Fruit fly (Drosophila melanogaster) whole organism, embryonic: ENCODE results near the gene CG17032.

Experiments
- Asciz ChIP-seq: fragments of 200-800 bp; sonication (Bioruptor generic); optimal IDR thresholded peaks from 2 replicates; lab custom pipeline; 2017; ENCODE audit warnings: missing biosample characterization, mild to moderate bottlenecking, missing genetic modification characterization, missing genetic modification reagents
- B-H1 ChIP-seq: fragments of 200-800 bp; sonication (Bioruptor generic); IDR thresholded peaks from 3 replicates; pipeline ENCODE4 v1.3.6; 2022; ENCODE audit warnings: missing biosample characterization, missing genetic modification characterization
- CG11504 ChIP-seq: fragments of 200-800 bp; sonication (Bioruptor generic); optimal IDR thresholded peaks from 3 replicates; lab custom pipeline; 2019; ENCODE audit warnings: missing biosample characterization, mild to moderate bottlenecking, missing genetic modification characterization, moderate library complexity
- CG11696 ChIP-seq: fragments of 200-800 bp; sonication (Bioruptor generic); IDR thresholded peaks from 2 replicates; pipeline ENCODE4 v1.3.6; 2022; ENCODE audit warnings: missing biosample characterization, missing genetic modification characterization
- CG11723 ChIP-seq: fragments of 200-800 bp; sonication (Bioruptor generic); optimal IDR thresholded peaks from 2 replicates; lab custom pipeline; 2017; ENCODE audit warnings: missing biosample characterization, mild to moderate bottlenecking, missing genetic modification characterization
- CG13287 ChIP-seq: fragments of 200-800 bp; sonication (Bioruptor generic); IDR thresholded peaks from 2 replicates; pipeline ENCODE4 v1.3.6; 2022; ENCODE audit warnings: missing biosample characterization, missing genetic modification characterization; ENCODE audit not compliant: partially characterized antibody
- CG1529 ChIP-seq: fragments of 200-800 bp; sonication (Bioruptor generic); optimal IDR thresholded peaks from 3 replicates; lab custom pipeline; 2018; ENCODE audit warnings: missing biosample characterization, missing genetic modification characterization
- CG15479 ChIP-seq: fragments of 200-800 bp; sonication (Bioruptor generic); optimal IDR thresholded peaks from 3 replicates; lab custom pipeline; 2019; ENCODE audit warnings: missing biosample characterization, mild to moderate bottlenecking, missing genetic modification characterization, moderate library complexity
- CG16779 ChIP-seq: fragments of 200-800 bp; sonication (Bioruptor generic); IDR thresholded peaks from 2 replicates; pipeline ENCODE4 v1.3.6; 2022; ENCODE audit warnings: missing biosample characterization, missing genetic modification characterization
- CG17328 ChIP-seq: fragments of 200-800 bp; sonication (Bioruptor generic); IDR thresholded peaks from 2 replicates; pipeline ENCODE4 v1.3.6; 2022; ENCODE audit warnings: missing biosample characterization, missing genetic modification characterization
- CG17568 ChIP-seq: fragments of 200-800 bp; sonication (Bioruptor generic); optimal IDR thresholded peaks from 2 replicates; lab custom pipeline; 2018; ENCODE audit warnings: missing biosample characterization, mild to moderate bottlenecking, missing genetic modification characterization, moderate library complexity
- CG30431 ChIP-seq: fragments of 200-800 bp; sonication (Bioruptor generic); optimal IDR thresholded peaks from 2 replicates; lab custom pipeline; 2017; ENCODE audit warnings: missing biosample characterization, missing genetic modification characterization
- CG32772 ChIP-seq: fragments of 200-800 bp; sonication (Bioruptor generic); IDR thresholded peaks from 2 replicates; pipeline ENCODE4 v1.3.6; 2022; ENCODE audit warnings: missing biosample characterization, missing genetic modification characterization
- CG4328 ChIP-seq: fragments of 200-800 bp; sonication (Bioruptor generic); optimal IDR thresholded peaks from 3 replicates; lab custom pipeline; 2017; ENCODE audit warnings: missing biosample characterization, missing genetic modification reagents, missing genetic modification characterization
- CG4360 ChIP-seq: fragments of 200-800 bp; sonication (Bioruptor generic); IDR thresholded peaks from 2 replicates; pipeline ENCODE4 v1.3.6; 2022; ENCODE audit warnings: missing biosample characterization, missing genetic modification characterization
- CG7372 ChIP-seq: fragments of 200-800 bp; sonication (Bioruptor generic); IDR thresholded peaks from 2 replicates; pipeline ENCODE4 v1.3.6; 2022; ENCODE audit warnings: missing biosample characterization, missing genetic modification characterization
- CG7556 ChIP-seq: fragments of 200-800 bp; sonication (Bioruptor generic); optimal IDR thresholded peaks from 2 replicates; lab custom pipeline; 2017; ENCODE audit warnings: missing biosample characterization, mild to moderate bottlenecking, missing genetic modification characterization
- CG7745 ChIP-seq: fragments of 200-800 bp; sonication (Bioruptor generic); optimal IDR thresholded peaks from 2 replicates; lab custom pipeline; 2018; ENCODE audit warnings: missing biosample characterization, mild to moderate bottlenecking, missing genetic modification characterization, moderate library complexity
- CG7928 ChIP-seq: fragments of 200-800 bp; sonication (Bioruptor generic); optimal IDR thresholded peaks from 2 replicates; lab custom pipeline; 2017; ENCODE audit warnings: missing biosample characterization, mild to moderate bottlenecking, missing genetic modification characterization
- CG9817 ChIP-seq: fragments of 200-800 bp; sonication (Bioruptor generic); optimal IDR thresholded peaks from 2 replicates; lab custom pipeline; 2018; ENCODE audit warnings: missing biosample characterization, mild to moderate bottlenecking, missing genetic modification characterization, moderate library complexity
- CG9932 ChIP-seq: fragments of 200-800 bp; sonication (Bioruptor generic); IDR thresholded peaks from 2 replicates; pipeline ENCODE4 v1.3.6; 2022; ENCODE audit warnings: missing biosample characterization, missing genetic modification characterization
- Dek ChIP-seq: fragments of 200-800 bp; sonication (Bioruptor generic); optimal IDR thresholded peaks from 3 replicates; lab custom pipeline; 2019; ENCODE audit warnings: missing biosample characterization, mild to moderate bottlenecking, missing genetic modification characterization, moderate library complexity
- Dip3 ChIP-seq: fragments of 200-800 bp; sonication (Bioruptor generic); optimal IDR thresholded peaks from 3 replicates; lab custom pipeline; 2016; ENCODE audit warnings: missing biosample characterization, missing genetic modification characterization
- H15 ChIP-seq: fragments of 200-800 bp; sonication (Bioruptor generic); IDR thresholded peaks from 3 replicates; pipeline ENCODE4 v1.3.6; 2022; ENCODE audit warnings: missing biosample characterization, missing genetic modification characterization
- HmgZ ChIP-seq: fragments of 200-800 bp; sonication (Bioruptor generic); optimal IDR thresholded peaks from 2 replicates; lab custom pipeline; 2018; ENCODE audit warnings: missing biosample characterization, mild to moderate bottlenecking, missing genetic modification characterization
- Taf1 ChIP-seq: fragments of 200-800 bp; sonication (Bioruptor generic); IDR thresholded peaks from 2 replicates; pipeline ENCODE4 v1.3.6; 2022; ENCODE audit warnings: missing biosample characterization, missing genetic modification characterization
- Trl ChIP-seq, 3 experiments: fragments of >200 bp in 2 of 3; fragments of 200-800 bp in 1 of 3; sonication (Bioruptor generic) in 1 of 3; optimal IDR thresholded peaks; 2 replicates in 1 of 3; 3 replicates in 2 of 3; lab custom pipeline; 2016 to 2017; ENCODE audit warnings: missing biosample characterization in 1 of 3, missing genetic modification characterization in 1 of 3
- Vsx1 ChIP-seq: fragments of 200-800 bp; sonication (Bioruptor generic); optimal IDR thresholded peaks from 2 replicates; lab custom pipeline; 2017; ENCODE audit warnings: missing biosample characterization, mild to moderate bottlenecking, missing genetic modification characterization, missing genetic modification reagents
- bab2 ChIP-seq: fragments of 200-800 bp; sonication (Bioruptor generic); optimal IDR thresholded peaks from 2 replicates; lab custom pipeline; 2016; ENCODE audit warnings: missing biosample characterization, missing genetic modification characterization
- caup ChIP-seq: fragments of 200-800 bp; sonication (Bioruptor generic); optimal IDR thresholded peaks from 3 replicates; lab custom pipeline; 2017; ENCODE audit warnings: missing biosample characterization, mild to moderate bottlenecking, missing genetic modification characterization, moderate library complexity; ENCODE audit not compliant: severe bottlenecking
- chinmo ChIP-seq: fragments of 200-800 bp; sonication (Bioruptor generic); IDR thresholded peaks from 4 replicates; pipeline ENCODE4 v1.3.6; 2022; ENCODE audit warnings: missing biosample characterization, missing genetic modification characterization; ENCODE audit not compliant: partially characterized antibody
- crol ChIP-seq: fragments of 200-800 bp; sonication (Bioruptor generic); IDR thresholded peaks from 2 replicates; pipeline ENCODE4 v1.3.6; 2022; ENCODE audit warnings: missing biosample characterization, missing genetic modification characterization
- ewg ChIP-seq: fragments of 200-800 bp; sonication (Bioruptor generic); optimal IDR thresholded peaks from 3 replicates; lab custom pipeline; 2017; ENCODE audit warnings: mild to moderate bottlenecking, missing biosample characterization, missing genetic modification reagents, missing genetic modification characterization
- fd64A ChIP-seq: fragments of 200-800 bp; sonication (Bioruptor generic); optimal IDR thresholded peaks from 3 replicates; lab custom pipeline; 2018; ENCODE audit warnings: missing biosample characterization, mild to moderate bottlenecking, missing genetic modification characterization
- gce ChIP-seq: fragments of 200-800 bp; sonication (Bioruptor generic); IDR thresholded peaks from 3 replicates; pipeline ENCODE4 v1.3.6; 2022; ENCODE audit warnings: missing biosample characterization, missing genetic modification characterization
- gcm ChIP-seq: fragments of 200-800 bp; sonication (Bioruptor generic); optimal IDR thresholded peaks from 2 replicates; lab custom pipeline; 2019; ENCODE audit warnings: missing biosample characterization, mild to moderate bottlenecking, missing genetic modification characterization, moderate library complexity
- hbn ChIP-seq: fragments of 200-800 bp; sonication (Bioruptor generic); IDR thresholded peaks from 2 replicates; pipeline ENCODE4 v1.3.6; 2022; ENCODE audit warnings: missing biosample characterization, missing genetic modification characterization; ENCODE audit not compliant: partially characterized antibody
- hth ChIP-seq: fragments of >200 bp; optimal IDR thresholded peaks from 2 replicates; lab custom pipeline; 2017; ENCODE audit warnings: inconsistent platforms
- inv ChIP-seq: fragments of 200-800 bp; sonication (Bioruptor generic); IDR thresholded peaks from 2 replicates; pipeline ENCODE4 v1.3.6; 2022; ENCODE audit warnings: missing biosample characterization, missing genetic modification characterization; ENCODE audit not compliant: partially characterized antibody
- maf-S ChIP-seq: fragments of 200-800 bp; sonication (Bioruptor generic); optimal IDR thresholded peaks from 2 replicates; lab custom pipeline; 2016; ENCODE audit warnings: missing biosample characterization, missing genetic modification characterization
- rib ChIP-seq: fragments of 200-800 bp; sonication (Bioruptor generic); IDR thresholded peaks from 2 replicates; pipeline ENCODE4 v1.3.6; 2022; ENCODE audit warnings: missing biosample characterization, missing genetic modification characterization
- ro ChIP-seq: fragments of 200-800 bp; sonication (Bioruptor generic); IDR thresholded peaks from 2 replicates; pipeline ENCODE4 v1.3.6; 2022; ENCODE audit warnings: missing biosample characterization, missing genetic modification characterization
- sd ChIP-seq: fragments of 200-800 bp; sonication (Bioruptor generic); optimal IDR thresholded peaks from 3 replicates; lab custom pipeline; 2018; ENCODE audit warnings: missing biosample characterization, mild to moderate bottlenecking, missing genetic modification characterization, moderate library complexity
- stwl ChIP-seq: fragments of 200-800 bp; sonication (Bioruptor generic); optimal IDR thresholded peaks from 3 replicates; lab custom pipeline; 2018; ENCODE audit warnings: missing biosample characterization, mild to moderate bottlenecking, missing genetic modification characterization, moderate library complexity
- tgo ChIP-seq: fragments of 200-800 bp; sonication (Bioruptor generic); IDR thresholded peaks from 3 replicates; pipeline ENCODE4 v1.3.6; 2022; ENCODE audit warnings: missing biosample characterization, missing genetic modification characterization
- twi ChIP-seq: fragments of 200-800 bp; optimal IDR thresholded peaks from 2 replicates; lab custom pipeline; 2019; ENCODE audit warnings: missing biosample characterization, mild to moderate bottlenecking, missing genetic modification characterization, moderate library complexity
- vfl ChIP-seq: fragments of 200-800 bp; sonication (Bioruptor generic); optimal IDR thresholded peaks from 2 replicates; lab custom pipeline; 2016; ENCODE audit warnings: missing biosample characterization, missing genetic modification characterization
- zf30C ChIP-seq: fragments of 200-800 bp; sonication (Bioruptor generic); optimal IDR thresholded peaks from 3 replicates; lab custom pipeline; 2018; ENCODE audit warnings: missing biosample characterization, mild to moderate bottlenecking, missing genetic modification characterization

The CG17032 gene

dm6 chr3L:15924811-15925437 lies 33.7 kb upstream of the CG17032 start, which contains the start of gene sff (continued):
- peak; percentile 71 for TF ChIP-seq gce (GFP tag; lab: Robert Waterston, UW)
- peak; percentile 85 for TF ChIP-seq CG9817 (tag; lab: Kevin White, UChicago)
- no peak for TF ChIP-seq hth (lab: Kevin White, UChicago)
- TF ChIP-seq CG7928: peak; percentile 49
- TF ChIP-seq fd64A (GFP tag; lab: Kevin White, UChicago): peak; percentile 77
- TF ChIP-seq CG11504 (tag; lab: Kevin White, UChicago): peak; percentile 87
- peak; percentile 79 for TF ChIP-seq CG11696 (GFP tag; lab: Robert Waterston, UW)
- TF ChIP-seq CG13287 (GFP tag; lab: Robert Waterston, UW): peak; percentile 52
- peak; percentile 85 for TF ChIP-seq caup (GFP tag; lab: Kevin White, UChicago)
- TF ChIP-seq CG16779 (GFP tag; lab: Robert Waterston, UW): peak; percentile 60; the same call in 1 of the 2 replicates
- peak; percentile 89 for TF ChIP-seq CG30431
- TF ChIP-seq vfl: peak; percentile 6
- TF ChIP-seq gcm (GFP tag; lab: Kevin White, UChicago): peak; percentile 71
- no peak for TF ChIP-seq chinmo (GFP tag; lab: Robert Waterston, UW)
- TF ChIP-seq rib (GFP tag; lab: Robert Waterston, UW): 0 out of 2 replicates have a peak, but pooled peaks have one; percentile 48
- peak; percentile 91 for TF ChIP-seq CG4360
- TF ChIP-seq CG7372 (GFP tag; lab: Robert Waterston, UW): peak; percentile 88
- peak; percentile 79 for TF ChIP-seq B-H1
- TF ChIP-seq Taf1 (GFP tag; lab: Robert Waterston, UW): peak; percentile 63
- TF ChIP-seq stwl (tag; lab: Kevin White, UChicago): peak; percentile 79
- TF ChIP-seq twi (tag; lab: Kevin White, UChicago): peak; percentile 83
- TF ChIP-seq inv (GFP tag; lab: Robert Waterston, UW): 0 out of 2 replicates have a peak, but pooled peaks have one; percentile 7
- peak; percentile 86 for TF ChIP-seq tgo (GFP tag; lab: Robert Waterston, UW)
- TF ChIP-seq CG1529 (GFP tag; lab: Kevin White, UChicago): peak; percentile 84
- peak; percentile 87 for TF ChIP-seq HmgZ (tag; lab: Kevin White, UChicago)
- TF ChIP-seq Dek: peak; percentile 61
- peak; percentile 56 for TF ChIP-seq Dip3 (GFP tag; lab: Kevin White, UChicago)
- peak; percentile 30 for TF ChIP-seq maf-S (GFP tag; lab: Kevin White, UChicago)
- TF ChIP-seq CG7745 (tag; lab: Kevin White, UChicago): no peak
- peak; percentile 68 for TF ChIP-seq Vsx1
- TF ChIP-seq CG9932 (GFP tag; lab: Robert Waterston, UW): peak; percentile 85
- TF ChIP-seq ro (GFP tag; lab: Robert Waterston, UW): peak; percentile 79; the same call in 1 of the 2 replicates
- TF ChIP-seq CG11723 (GFP tag; lab: Kevin White, UChicago): peak; percentile 81
- peak; percentile 90 for TF ChIP-seq CG32772 (GFP tag; lab: Robert Waterston, UW)
- TF ChIP-seq ewg: peak; percentile 99
- TF ChIP-seq hbn (GFP tag; lab: Robert Waterston, UW): peak; percentile 19; the same call in 1 of the 2 replicates
- peak; percentile 54 to 71 for TF ChIP-seq Trl (optimal IDR thresholded peaks at IDR 0.05; lab: Kevin White, UChicago)
- peak; percentile 74 for TF ChIP-seq Trl (GFP tag; optimal IDR thresholded peaks at IDR 0.05; lab: Kevin White, UChicago)
- TF ChIP-seq CG17568 (GFP tag; lab: Kevin White, UChicago): peak; percentile 75
- peak; percentile 86 for TF ChIP-seq CG4328 (GFP tag; lab: Kevin White, UChicago)
- TF ChIP-seq CG17328 (GFP tag; lab: Robert Waterston, UW): peak; percentile 81
- TF ChIP-seq Asciz: peak; percentile 84
- peak; percentile 31 for TF ChIP-seq zf30C (GFP tag; lab: Kevin White, UChicago)
- peak; percentile 89 for TF ChIP-seq H15 (GFP tag; lab: Robert Waterston, UW)
- peak; percentile 77 for TF ChIP-seq CG7556 (GFP tag; lab: Kevin White, UChicago)
- TF ChIP-seq crol (GFP tag; lab: Robert Waterston, UW): peak; percentile 31; the same call in 1 of the 2 replicates
- peak; percentile 52 for TF ChIP-seq sd
- TF ChIP-seq CG15479 (GFP tag; lab: Kevin White, UChicago): peak; percentile 58
- peak; percentile 66 for TF ChIP-seq bab2 (GFP tag; lab: Kevin White, UChicago)
